Worm (Caenorhabditis elegans): ENCODE results near the gene C09G12.17.

ce11 chrIV:3481760-3482159, 14.5 kb downstream of the C09G12.17 start, which contains the start of gene srz-37:
- TF ChIP-seq lin-26 (GFP tag; IDR thresholded peaks at IDR 0.05) (no peak), efl-1 (GFP tag; optimal IDR thresholded peaks at IDR 0.05) (no peak), ZK185.1 (tag; optimal IDR thresholded peaks at IDR 0.05; ENCODE audit: poor library complexity, severe bottlenecking) (no peak), F57C9.4 (tag; optimal IDR thresholded peaks at IDR 0.05) (no peak), athp-1 (tag; optimal IDR thresholded peaks at IDR 0.05) (no peak)

Measured in whole organism, young adult.